Worm (Caenorhabditis elegans): Measurements from ENCODE around the gene srsx-25.

The srsx-25 gene

ce11 chrIV:13331285-13331684 lies 33.7 kb upstream of the srsx-25 start, which contains the start of gene pqn-74:
pqn-74 (minus strand) TSS chrIV:13331406.
- TF ChIP-seq ref-1 (GFP tag; conservative IDR thresholded peaks at IDR 0.05) (no peak), flt-1 (GFP tag; IDR thresholded peaks at IDR 0.05) (no peak)

DNA sequence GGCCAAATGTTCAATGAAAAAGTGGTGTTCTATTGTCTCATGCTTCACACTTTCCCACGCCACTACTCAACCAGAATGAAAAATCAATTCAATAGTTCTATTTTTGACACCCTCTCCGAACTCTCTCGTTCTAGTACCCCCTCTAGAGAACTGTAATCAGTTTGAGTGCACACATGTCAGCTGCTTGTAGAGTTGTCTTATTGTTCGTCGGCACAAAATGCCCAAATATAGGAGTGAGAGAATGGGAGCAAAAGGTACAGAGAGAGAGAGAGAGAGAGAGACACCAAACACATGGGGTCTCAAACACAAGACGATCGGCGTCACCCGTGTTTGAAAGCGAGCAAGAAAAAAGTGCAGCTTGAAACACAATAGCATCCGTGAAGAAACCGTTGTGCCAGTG lies 30.7 kb upstream of the srsx-25 start:
- TF ChIP-seq tab-1 (GFP tag; IDR thresholded peaks at IDR 0.05) (no peak), klf-2 (GFP tag; conservative IDR thresholded peaks at IDR 0.05) (no peak), ztf-23 (GFP tag; IDR thresholded peaks at IDR 0.05) (no peak), flt-1 (GFP tag; IDR thresholded peaks at IDR 0.05) (no peak), cog-1 (tag; optimal IDR thresholded peaks at IDR 0.05) (no peak), ztf-29 (GFP tag; IDR thresholded peaks at IDR 0.05) (no peak), med-1 (GFP tag; optimal IDR thresholded peaks at IDR 0.05; ENCODE audit: insufficient read depth) (no peak), T22C8.4 (GFP tag; IDR thresholded peaks at IDR 0.05) (no peak), ref-1 (GFP tag; conservative IDR thresholded peaks at IDR 0.05) (no peak)

- TF ChIP-seq ztf-29 (GFP tag; IDR thresholded peaks at IDR 0.05) (no peak), tab-1 (GFP tag; IDR thresholded peaks at IDR 0.05) (no peak), T22C8.4 (GFP tag; IDR thresholded peaks at IDR 0.05) (no peak), flt-1 (GFP tag; IDR thresholded peaks at IDR 0.05) (no peak), ref-1 (GFP tag; conservative IDR thresholded peaks at IDR 0.05) (no peak), cog-1 (tag; optimal IDR thresholded peaks at IDR 0.05) (no peak), klf-2 (GFP tag; conservative IDR thresholded peaks at IDR 0.05) (no peak), ztf-23 (GFP tag; IDR thresholded peaks at IDR 0.05) (no peak), med-1 (GFP tag; optimal IDR thresholded peaks at IDR 0.05; ENCODE audit: insufficient read depth) (no peak)
Observed at ce11 chrIV:13342555-13342954, 22.4 kb upstream of the srsx-25 start, which contains the start of gene W02A2.5. W02A2.5 (plus strand) TSS chrIV:13342855.

- TF ChIP-seq med-1 (GFP tag; optimal IDR thresholded peaks at IDR 0.05; ENCODE audit: insufficient read depth): no peak
- TF ChIP-seq klf-2 (GFP tag; conservative IDR thresholded peaks at IDR 0.05): no peak
- TF ChIP-seq ztf-23 (GFP tag; IDR thresholded peaks at IDR 0.05): no peak
- TF ChIP-seq ztf-29 (GFP tag; IDR thresholded peaks at IDR 0.05): no peak
- no peak for TF ChIP-seq flt-1 (GFP tag; IDR thresholded peaks at IDR 0.05)
- no peak for TF ChIP-seq cog-1 (tag; optimal IDR thresholded peaks at IDR 0.05)
- no peak for TF ChIP-seq T22C8.4 (GFP tag; IDR thresholded peaks at IDR 0.05)
- no peak for TF ChIP-seq ref-1 (GFP tag; conservative IDR thresholded peaks at IDR 0.05)
- TF ChIP-seq tab-1 (GFP tag; IDR thresholded peaks at IDR 0.05): no peak
Observed at ce11 chrIV:13346078-13346477, 18.9 kb upstream of the srsx-25 start.

DNA sequence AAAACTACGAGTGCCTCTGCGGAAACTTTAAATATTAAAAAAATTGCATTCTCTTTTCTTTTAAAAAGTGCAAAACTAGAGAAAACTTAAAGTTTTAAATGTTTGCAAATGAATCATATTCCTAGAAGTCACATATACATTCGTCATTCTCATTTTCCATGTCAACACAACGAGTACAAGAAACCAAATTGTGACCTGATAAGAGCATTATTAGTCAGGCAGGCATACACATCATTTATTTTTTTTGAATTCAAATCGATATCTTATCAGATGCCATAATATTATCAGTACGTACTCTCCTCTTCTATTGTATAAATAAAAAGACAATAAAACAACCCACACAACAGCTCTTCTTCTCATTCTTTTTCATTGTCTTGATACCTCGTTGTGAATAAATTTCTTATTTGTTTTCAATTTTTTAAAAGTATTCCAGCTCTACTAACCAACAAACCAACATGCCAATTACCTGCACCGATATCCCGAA lies 17.7 kb upstream of the srsx-25 start, which contains the start of gene W02A2.9:
Gene W02A2.9, plus strand, starts transcription at position 434 of the 484 bp plus-strand sequence.
- TF ChIP-seq ztf-23 (GFP tag; IDR thresholded peaks at IDR 0.05) (no peak), T22C8.4 (GFP tag; IDR thresholded peaks at IDR 0.05) (no peak), med-1 (GFP tag; optimal IDR thresholded peaks at IDR 0.05; ENCODE audit: insufficient read depth) (no peak), klf-2 (GFP tag; conservative IDR thresholded peaks at IDR 0.05) (no peak), tab-1 (GFP tag; IDR thresholded peaks at IDR 0.05) (no peak), cog-1 (tag; optimal IDR thresholded peaks at IDR 0.05) (no peak), ref-1 (GFP tag; conservative IDR thresholded peaks at IDR 0.05) (no peak), flt-1 (GFP tag; IDR thresholded peaks at IDR 0.05) (no peak), ztf-29 (GFP tag; IDR thresholded peaks at IDR 0.05) (no peak)

DNA sequence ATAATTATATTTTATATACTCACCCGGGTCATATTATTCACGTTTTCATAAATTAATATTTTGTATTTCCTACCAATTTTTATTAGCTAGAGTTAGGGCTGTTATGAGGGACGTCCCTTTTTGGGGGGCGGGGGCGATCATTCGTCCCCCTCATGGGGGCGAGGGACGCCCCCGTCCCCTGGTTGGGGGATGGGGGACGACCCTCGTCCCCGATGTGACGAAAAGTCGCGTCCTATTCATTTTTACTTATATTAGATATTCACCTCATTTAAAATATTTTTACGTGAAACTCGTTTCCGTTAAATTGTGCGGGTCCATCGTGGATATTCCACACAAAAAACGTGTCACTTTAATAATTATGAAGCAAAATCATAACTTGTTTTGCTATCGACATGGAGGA lies 16.4 kb upstream of the srsx-25 start, which contains the start of gene W02A2.12:
Gene W02A2.12, minus strand, starts transcription at position 240 of the 400 bp plus-strand sequence.
- TF ChIP-seq ref-1 (GFP tag; conservative IDR thresholded peaks at IDR 0.05) (no peak), cog-1 (tag; optimal IDR thresholded peaks at IDR 0.05) (no peak), tab-1 (GFP tag; IDR thresholded peaks at IDR 0.05) (no peak), ztf-23 (GFP tag; IDR thresholded peaks at IDR 0.05) (no peak), med-1 (GFP tag; optimal IDR thresholded peaks at IDR 0.05; ENCODE audit: insufficient read depth) (no peak), flt-1 (GFP tag; IDR thresholded peaks at IDR 0.05) (no peak), ztf-29 (GFP tag; IDR thresholded peaks at IDR 0.05) (no peak), klf-2 (GFP tag; conservative IDR thresholded peaks at IDR 0.05) (no peak), T22C8.4 (GFP tag; IDR thresholded peaks at IDR 0.05) (no peak)

DNA sequence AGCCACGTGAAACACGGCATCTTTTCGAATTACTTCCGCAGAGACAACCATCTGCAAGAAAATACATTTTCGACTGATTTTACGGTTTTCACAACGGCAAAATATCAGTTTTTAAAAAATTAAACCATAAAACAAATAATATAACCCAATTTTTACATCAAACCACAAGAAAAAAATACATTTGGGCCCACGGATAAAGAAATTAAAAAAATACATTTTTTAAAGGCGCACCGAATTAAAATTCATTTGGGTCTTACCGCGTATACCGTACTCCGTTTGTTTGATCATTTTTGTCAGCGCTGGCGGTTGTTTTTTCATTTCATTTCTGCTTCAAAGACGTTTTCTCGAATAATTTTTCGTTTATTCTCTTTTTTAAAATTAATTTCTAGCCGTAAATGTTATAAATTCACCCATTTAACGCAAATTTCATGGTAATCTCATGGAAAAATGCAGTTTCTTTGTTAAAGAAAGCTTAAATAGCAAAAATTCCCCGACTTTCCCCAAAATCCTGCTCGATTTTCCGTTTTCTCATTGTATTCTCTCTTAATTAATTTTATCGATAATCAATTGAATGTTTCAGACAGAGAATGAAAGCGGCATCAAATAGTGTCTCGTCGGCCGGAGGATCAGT lies 11.7 kb upstream of the srsx-25 start, which contains the start of the genes rec-8 and mex-5:
Gene rec-8, minus strand, starts transcription at position 51 of the 631 bp plus-strand sequence.
Gene mex-5, plus strand, starts transcription at position 581 of the 631 bp plus-strand sequence.
- TF ChIP-seq T22C8.4 (GFP tag; IDR thresholded peaks at IDR 0.05): no peak
- TF ChIP-seq ztf-29 (GFP tag; IDR thresholded peaks at IDR 0.05): no peak
- no peak for TF ChIP-seq ref-1 (GFP tag; conservative IDR thresholded peaks at IDR 0.05)
- TF ChIP-seq flt-1 (GFP tag; IDR thresholded peaks at IDR 0.05): no peak
- TF ChIP-seq cog-1 (tag; optimal IDR thresholded peaks at IDR 0.05): no peak
- TF ChIP-seq med-1 (GFP tag; optimal IDR thresholded peaks at IDR 0.05; ENCODE audit: insufficient read depth): no peak
- no peak for TF ChIP-seq klf-2 (GFP tag; conservative IDR thresholded peaks at IDR 0.05)
- no peak for TF ChIP-seq tab-1 (GFP tag; IDR thresholded peaks at IDR 0.05)
- no peak for TF ChIP-seq ztf-23 (GFP tag; IDR thresholded peaks at IDR 0.05)

- TF ChIP-seq tab-1 (GFP tag; IDR thresholded peaks at IDR 0.05): no peak
- no peak for TF ChIP-seq cog-1 (tag; optimal IDR thresholded peaks at IDR 0.05)
- TF ChIP-seq ztf-29 (GFP tag; IDR thresholded peaks at IDR 0.05): no peak
- no peak for TF ChIP-seq T22C8.4 (GFP tag; IDR thresholded peaks at IDR 0.05)
- TF ChIP-seq ref-1 (GFP tag; conservative IDR thresholded peaks at IDR 0.05): no peak
- no peak for TF ChIP-seq flt-1 (GFP tag; IDR thresholded peaks at IDR 0.05)
- no peak for TF ChIP-seq ztf-23 (GFP tag; IDR thresholded peaks at IDR 0.05)
- no peak for TF ChIP-seq klf-2 (GFP tag; conservative IDR thresholded peaks at IDR 0.05)
- TF ChIP-seq med-1 (GFP tag; optimal IDR thresholded peaks at IDR 0.05; ENCODE audit: insufficient read depth): no peak
Observed at ce11 chrIV:13354044-13354443, 10.9 kb upstream of the srsx-25 start.

ce11 chrIV:13356005-13356404 lies 9.0 kb upstream of the srsx-25 start:
- TF ChIP-seq klf-2 (GFP tag; conservative IDR thresholded peaks at IDR 0.05) (no peak), flt-1 (GFP tag; IDR thresholded peaks at IDR 0.05) (no peak), ref-1 (GFP tag; conservative IDR thresholded peaks at IDR 0.05) (no peak)
